Worm (Caenorhabditis elegans) whole organism, L2 larva: ENCODE data around the gene ZK470.14.
A peak's percentile ranks its signal among the peaks of the same experiment; 100 is the strongest.

ENCODE experiments used
- C34F6.9 ChIP-seq: fragments of 150-350 bp; optimal IDR thresholded peaks from 2 replicates; lab custom pipeline; 2014; ENCODE audit warnings: missing biosample characterization, missing genetic modification characterization
- F13H6.1 ChIP-seq: sonication (generic microtip); optimal IDR thresholded peaks from 2 replicates; lab custom pipeline; 2016; ENCODE audit warnings: missing genetic modification characterization, missing compliant biosample characterization
- R02D3.7 ChIP-seq: fragments of 150-350 bp; optimal IDR thresholded peaks from 2 replicates; lab custom pipeline; 2014; ENCODE audit warnings: missing biosample characterization, missing genetic modification characterization
- ZK546.5 ChIP-seq: sonication (generic microtip); optimal IDR thresholded peaks from 2 replicates; lab custom pipeline; 2017; ENCODE audit warnings: missing biosample characterization, missing genetic modification characterization
- aly-2 ChIP-seq: fragments of 150-350 bp; optimal IDR thresholded peaks from 2 replicates; lab custom pipeline; 2014; ENCODE audit warnings: missing biosample characterization, missing genetic modification characterization
- ama-1 ChIP-seq: fragments of 150-350 bp; optimal IDR thresholded peaks from 2 replicates; lab custom pipeline; 2018; ENCODE audit warnings: inconsistent platforms
- blmp-1 ChIP-seq: sonication (generic microtip); optimal IDR thresholded peaks from 2 replicates; lab custom pipeline; 2017; ENCODE audit warnings: missing genetic modification characterization, mild to moderate bottlenecking, missing compliant biosample characterization, antibody characterized with exemption, moderate library complexity; ENCODE audit not compliant: insufficient read depth
- ceh-82 ChIP-seq: fragments of 150-350 bp; optimal IDR thresholded peaks from 2 replicates; lab custom pipeline; 2014; ENCODE audit warnings: missing biosample characterization, missing genetic modification characterization
- crh-2 ChIP-seq: sonication (generic microtip); optimal IDR thresholded peaks from 2 replicates; lab custom pipeline; 2017; ENCODE audit warnings: missing biosample characterization, missing genetic modification characterization
- dmd-4 ChIP-seq: sonication (generic microtip); optimal IDR thresholded peaks from 2 replicates; lab custom pipeline; 2017; ENCODE audit warnings: missing biosample characterization, missing genetic modification characterization
- egl-27 ChIP-seq: sonication (generic microtip); optimal IDR thresholded peaks from 3 replicates; lab custom pipeline; 2017; ENCODE audit warnings: missing biosample characterization, missing genetic modification reagents, missing genetic modification characterization
- elt-1 ChIP-seq: fragments of 150-350 bp; optimal IDR thresholded peaks from 2 replicates; lab custom pipeline; 2014; ENCODE audit warnings: missing biosample characterization, missing genetic modification characterization
- elt-3 ChIP-seq: sonication (generic microtip); optimal IDR thresholded peaks from 2 replicates; lab custom pipeline; 2017; ENCODE audit warnings: missing biosample characterization, missing genetic modification characterization
- fos-1 ChIP-seq: fragments of 150-350 bp; optimal IDR thresholded peaks from 2 replicates; lab custom pipeline; 2014; ENCODE audit warnings: missing biosample characterization, missing genetic modification characterization
- gmeb-1 ChIP-seq: fragments of 150-350 bp; optimal IDR thresholded peaks from 2 replicates; lab custom pipeline; 2014; ENCODE audit warnings: missing biosample characterization, missing genetic modification characterization
- lin-11 ChIP-seq: fragments of 150-350 bp; sonication (generic microtip); optimal IDR thresholded peaks from 2 replicates; lab custom pipeline; 2014; ENCODE audit warnings: missing biosample characterization, missing genetic modification characterization, inconsistent platforms, mixed read lengths
- lin-13 ChIP-seq: fragments of 150-350 bp; optimal IDR thresholded peaks from 2 replicates; lab custom pipeline; 2014; ENCODE audit warnings: missing biosample characterization, missing genetic modification reagents, missing genetic modification characterization
- lin-39 ChIP-seq: fragments of 150-350 bp; optimal IDR thresholded peaks from 2 replicates; lab custom pipeline; 2014; ENCODE audit warnings: missing biosample characterization, missing genetic modification reagents, missing genetic modification characterization
- lsy-2 ChIP-seq, 2 experiments: fragments of 150-350 bp in 1 of 2; sonication (generic microtip) in 1 of 2; optimal IDR thresholded peaks; 2 replicates each; lab custom pipeline; 2014 to 2017; ENCODE audit warnings: missing biosample characterization in 2 of 2, missing genetic modification characterization in 2 of 2
- mab-5 ChIP-seq: fragments of 150-350 bp; optimal IDR thresholded peaks from 2 replicates; lab custom pipeline; 2014; ENCODE audit warnings: missing biosample characterization, missing genetic modification characterization
- mbf-1 ChIP-seq: sonication (generic microtip); optimal IDR thresholded peaks from 2 replicates; lab custom pipeline; 2017; ENCODE audit warnings: missing biosample characterization, missing genetic modification characterization
- nhr-10 ChIP-seq: sonication (generic microtip); optimal IDR thresholded peaks from 2 replicates; lab custom pipeline; 2017; ENCODE audit warnings: missing biosample characterization, missing genetic modification characterization
- nhr-11 ChIP-seq: fragments of 150-350 bp; optimal IDR thresholded peaks from 2 replicates; lab custom pipeline; 2014; ENCODE audit warnings: missing biosample characterization, missing genetic modification characterization
- nhr-129 ChIP-seq: fragments of 150-350 bp; optimal IDR thresholded peaks from 2 replicates; lab custom pipeline; 2014; ENCODE audit warnings: missing biosample characterization, missing genetic modification characterization
- nhr-21 ChIP-seq: fragments of 150-350 bp; optimal IDR thresholded peaks from 2 replicates; lab custom pipeline; 2014; ENCODE audit warnings: missing biosample characterization, missing genetic modification characterization
- nhr-23 ChIP-seq: fragments of 150-350 bp; optimal IDR thresholded peaks from 2 replicates; lab custom pipeline; 2014; ENCODE audit warnings: missing biosample characterization, missing genetic modification reagents, missing genetic modification characterization
- nhr-25 ChIP-seq: fragments of 150-350 bp; sonication (generic microtip); optimal IDR thresholded peaks from 3 replicates; lab custom pipeline; 2014; ENCODE audit warnings: missing biosample characterization, missing genetic modification characterization
- nhr-77 ChIP-seq: fragments of 150-350 bp; optimal IDR thresholded peaks from 2 replicates; lab custom pipeline; 2014; ENCODE audit warnings: missing biosample characterization, missing genetic modification characterization
- peb-1 ChIP-seq: fragments of 150-350 bp; optimal IDR thresholded peaks from 2 replicates; lab custom pipeline; 2014; ENCODE audit warnings: missing biosample characterization, missing genetic modification characterization
- skn-1 ChIP-seq: sonication (generic microtip); optimal IDR thresholded peaks from 2 replicates; lab custom pipeline; 2017; ENCODE audit warnings: missing biosample characterization, missing genetic modification characterization
- sma-9 ChIP-seq, 2 experiments: fragments of 150-350 bp in 1 of 2; sonication (generic microtip) in 1 of 2; optimal IDR thresholded peaks; 2 replicates each; lab custom pipeline; 2014 to 2016; ENCODE audit warnings: missing genetic modification characterization in 2 of 2, mild to moderate bottlenecking in 1 of 2, missing biosample characterization in 1 of 2, missing compliant biosample characterization in 1 of 2, missing genetic modification reagents in 1 of 2, moderate library complexity in 1 of 2
- snpc-4 ChIP-seq: fragments of 150-350 bp; optimal IDR thresholded peaks from 2 replicates; lab custom pipeline; 2014; ENCODE audit warnings: missing biosample characterization, missing genetic modification characterization
- unc-39 ChIP-seq: fragments of 150-350 bp; optimal IDR thresholded peaks from 2 replicates; lab custom pipeline; 2014; ENCODE audit warnings: missing biosample characterization, missing genetic modification characterization
- unc-55 ChIP-seq: fragments of 150-350 bp; sonication (generic microtip); optimal IDR thresholded peaks from 3 replicates; lab custom pipeline; 2014; ENCODE audit warnings: missing biosample characterization, missing genetic modification reagents, missing genetic modification characterization
- zag-1 ChIP-seq: fragments of 150-350 bp; optimal IDR thresholded peaks from 2 replicates; lab custom pipeline; 2014; ENCODE audit warnings: missing biosample characterization, missing genetic modification characterization
- ztf-1 ChIP-seq: fragments of 200-800 bp; sonication (Bioruptor generic); conservative IDR thresholded peaks from 2 replicates; pipeline ENCODE4 v1.3.6; 2022; ENCODE audit warnings: missing genetic modification characterization, missing compliant biosample characterization
- ztf-11 ChIP-seq: sonication (generic microtip); optimal IDR thresholded peaks from 2 replicates; lab custom pipeline; 2017; ENCODE audit warnings: missing biosample characterization, missing genetic modification characterization

Gene ZK470.14

ce11 chrX:4154784-4155183 lies 12.5 kb upstream of the ZK470.14 start (continued):
- TF ChIP-seq peb-1 (tag; lab: Kevin White, UChicago) (no peak), nhr-129 (tag; lab: Kevin White, UChicago) (peak; percentile 21), nhr-25 (no peak), nhr-10 (tag; lab: Kevin White, UChicago) (no peak), elt-1 (tag; lab: Kevin White, UChicago) (no peak), ztf-11 (tag; lab: Kevin White, UChicago) (no peak), gmeb-1 (tag; lab: Kevin White, UChicago) (no peak), sma-9 (GFP tag; optimal IDR thresholded peaks at IDR 0.05; lab: Kevin White, UChicago) (no peak), sma-9 (tag; optimal IDR thresholded peaks at IDR 0.05; lab: Kevin White, UChicago) (no peak), dmd-4 (tag; lab: Kevin White, UChicago) (no peak), crh-2 (tag; lab: Kevin White, UChicago) (no peak), egl-27 (tag; lab: Kevin White, UChicago) (no peak), ZK546.5 (tag; lab: Kevin White, UChicago) (no peak)

ce11 chrX:4157896-4158295 lies 9.4 kb upstream of the ZK470.14 start:
- no peak for TF ChIP-seq R02D3.7
- TF ChIP-seq C34F6.9 (tag; lab: Kevin White, UChicago): peak; percentile 25
- TF ChIP-seq nhr-23: no peak
- TF ChIP-seq unc-39 (tag; lab: Kevin White, UChicago): no peak
- TF ChIP-seq egl-27 (tag; lab: Kevin White, UChicago): no peak
- no peak for TF ChIP-seq blmp-1
- TF ChIP-seq nhr-77 (tag; lab: Kevin White, UChicago): no peak
- no peak for TF ChIP-seq nhr-25
- no peak for TF ChIP-seq unc-55 (GFP tag; lab: Kevin White, UChicago)
- no peak for TF ChIP-seq lin-11
- TF ChIP-seq nhr-11: no peak
- TF ChIP-seq sma-9 (GFP tag; optimal IDR thresholded peaks at IDR 0.05; lab: Kevin White, UChicago): peak; percentile 70
- no peak for TF ChIP-seq sma-9 (tag; optimal IDR thresholded peaks at IDR 0.05; lab: Kevin White, UChicago)
- TF ChIP-seq lin-13 (GFP tag; lab: Kevin White, UChicago): no peak
- no peak for TF ChIP-seq skn-1
- TF ChIP-seq F13H6.1 (tag; lab: Kevin White, UChicago): peak; percentile 42
- TF ChIP-seq lsy-2 (tag; optimal IDR thresholded peaks at IDR 0.05; lab: Kevin White, UChicago): peak in 1 of 2 experiments; percentile 44
- no peak for TF ChIP-seq lin-39 (tag; lab: Kevin White, UChicago)
- no peak for TF ChIP-seq dmd-4 (tag; lab: Kevin White, UChicago)
- TF ChIP-seq ztf-1 (GFP tag; lab: Robert Waterston, UW): no peak
- peak; percentile 55 for TF ChIP-seq nhr-129 (tag; lab: Kevin White, UChicago)
- no peak for TF ChIP-seq ZK546.5 (tag; lab: Kevin White, UChicago)
- no peak for TF ChIP-seq elt-1 (tag; lab: Kevin White, UChicago)
- TF ChIP-seq mab-5: no peak
- no peak for TF ChIP-seq ama-1 (lab: Kevin White, UChicago)
- no peak for TF ChIP-seq zag-1
- no peak for TF ChIP-seq crh-2 (tag; lab: Kevin White, UChicago)

ce11 chrX:4159185-4159871 lies 7.9 kb upstream of the ZK470.14 start:
- TF ChIP-seq elt-1 (tag; lab: Kevin White, UChicago) (no peak), snpc-4 (tag; lab: Kevin White, UChicago) (no peak), aly-2 (no peak), lin-13 (GFP tag; lab: Kevin White, UChicago) (no peak), nhr-21 (tag; lab: Kevin White, UChicago) (no peak), skn-1 (no peak), ceh-82 (no peak)

ce11 chrX:4159929-4160328 lies 7.3 kb upstream of the ZK470.14 start:
- TF ChIP-seq R02D3.7 (no peak), zag-1 (peak; percentile 14), unc-55 (GFP tag; lab: Kevin White, UChicago) (peak; percentile 55)

ce11 chrX:4161938-4162337 lies 5.3 kb upstream of the ZK470.14 start:
- TF ChIP-seq elt-1 (tag; lab: Kevin White, UChicago) (no peak), ZK546.5 (tag; lab: Kevin White, UChicago) (no peak), unc-55 (GFP tag; lab: Kevin White, UChicago) (peak; percentile 10), mbf-1 (tag; lab: Kevin White, UChicago) (no peak), sma-9 (GFP tag; optimal IDR thresholded peaks at IDR 0.05; lab: Kevin White, UChicago) (no peak), sma-9 (tag; optimal IDR thresholded peaks at IDR 0.05; lab: Kevin White, UChicago) (no peak), elt-3 (tag; lab: Kevin White, UChicago) (no peak), nhr-10 (tag; lab: Kevin White, UChicago) (no peak), ztf-11 (tag; lab: Kevin White, UChicago) (no peak), fos-1 (tag; lab: Kevin White, UChicago) (no peak)
- TF ChIP-seq, all 48 proteins: peak for 1
